Worm (Caenorhabditis elegans): ENCODE results near the gene snr-5.

- TF ChIP-seq zag-1 (tag; optimal IDR thresholded peaks at IDR 0.05): no peak
- TF ChIP-seq sox-4 (tag; optimal IDR thresholded peaks at IDR 0.05): no peak
- no peak for TF ChIP-seq ces-1 (GFP tag; optimal IDR thresholded peaks at IDR 0.05)
- TF ChIP-seq lin-39 (tag; optimal IDR thresholded peaks at IDR 0.05): no peak
Observed at ce11 chrIII:7824041-7824440, 37.8 kb upstream of the snr-5 start.

Data from whole organism, L1 larva.